Fruit fly (Drosophila melanogaster) whole organism, embryonic: ENCODE measurements around the gene CG13021.

Experiments
- Atf3 ChIP-seq: fragments of 200-800 bp; sonication (Bioruptor generic); optimal IDR thresholded peaks from 3 replicates; lab custom pipeline; 2016; ENCODE audit warnings: missing biosample characterization, missing genetic modification characterization
- Bteb2 ChIP-seq: fragments of 200-800 bp; sonication (Bioruptor generic); optimal IDR thresholded peaks from 2 replicates; lab custom pipeline; 2016; ENCODE audit warnings: missing biosample characterization, missing genetic modification characterization
- C15 ChIP-seq: fragments of 200-800 bp; sonication (Bioruptor generic); IDR thresholded peaks from 3 replicates; pipeline ENCODE4 v1.3.6; 2022; ENCODE audit warnings: missing biosample characterization, missing genetic modification characterization
- CG10274 ChIP-seq: fragments of 200-800 bp; sonication (Bioruptor generic); optimal IDR thresholded peaks from 3 replicates; lab custom pipeline; 2017; ENCODE audit warnings: missing biosample characterization, mild to moderate bottlenecking, missing genetic modification characterization
- CG10431 ChIP-seq: fragments of 200-800 bp; sonication (Bioruptor generic); optimal IDR thresholded peaks from 3 replicates; lab custom pipeline; 2018; ENCODE audit warnings: missing biosample characterization, mild to moderate bottlenecking, missing genetic modification characterization
- CG12299 ChIP-seq: fragments of 200-800 bp; sonication (Bioruptor generic); optimal IDR thresholded peaks from 2 replicates; lab custom pipeline; 2018; ENCODE audit warnings: missing biosample characterization, mild to moderate bottlenecking, missing genetic modification characterization
- CG12391 ChIP-seq: fragments of 200-800 bp; sonication (Bioruptor generic); optimal IDR thresholded peaks from 3 replicates; lab custom pipeline; 2018; ENCODE audit warnings: missing biosample characterization, mild to moderate bottlenecking, missing genetic modification characterization, moderate library complexity
- CG14710 ChIP-seq: fragments of 200-800 bp; sonication (Bioruptor generic); optimal IDR thresholded peaks from 3 replicates; lab custom pipeline; 2019; ENCODE audit warnings: missing biosample characterization, mild to moderate bottlenecking, missing genetic modification characterization, moderate library complexity
- CG1529 ChIP-seq: fragments of 200-800 bp; sonication (Bioruptor generic); optimal IDR thresholded peaks from 3 replicates; lab custom pipeline; 2018; ENCODE audit warnings: missing biosample characterization, missing genetic modification characterization
- CG1792 ChIP-seq: fragments of 200-800 bp; sonication (Bioruptor generic); optimal IDR thresholded peaks from 2 replicates; lab custom pipeline; 2016; ENCODE audit warnings: missing biosample characterization, missing genetic modification characterization
- CG18476 ChIP-seq: fragments of 200-800 bp; sonication (Bioruptor generic); optimal IDR thresholded peaks from 2 replicates; lab custom pipeline; 2016; ENCODE audit warnings: missing biosample characterization, mild to moderate bottlenecking, missing genetic modification characterization
- CG18764 ChIP-seq: fragments of 200-800 bp; sonication (Bioruptor generic); optimal IDR thresholded peaks from 3 replicates; lab custom pipeline; 2016; ENCODE audit warnings: missing biosample characterization, missing genetic modification characterization
- CG30020 ChIP-seq: fragments of 200-800 bp; optimal IDR thresholded peaks from 2 replicates; lab custom pipeline; 2019; ENCODE audit warnings: missing biosample characterization, mild to moderate bottlenecking, missing genetic modification characterization, moderate library complexity
- CG34224 ChIP-seq: fragments of 200-800 bp; sonication (Bioruptor generic); IDR thresholded peaks from 3 replicates; pipeline ENCODE4 v1.3.6; 2022; ENCODE audit warnings: missing biosample characterization, missing genetic modification characterization; ENCODE audit not compliant: partially characterized antibody
- CG3847 ChIP-seq: fragments of 200-800 bp; sonication (Bioruptor generic); IDR thresholded peaks from 2 replicates; pipeline ENCODE4 v1.3.6; 2022; ENCODE audit warnings: missing biosample characterization, missing genetic modification characterization
- CG6854 ChIP-seq: fragments of 200-800 bp; sonication (Bioruptor generic); optimal IDR thresholded peaks from 3 replicates; lab custom pipeline; 2017; ENCODE audit warnings: missing biosample characterization, mild to moderate bottlenecking, missing genetic modification characterization
- CG7357 ChIP-seq: fragments of 200-800 bp; sonication (Bioruptor generic); IDR thresholded peaks from 3 replicates; pipeline ENCODE4 v1.3.6; 2022; ENCODE audit warnings: missing biosample characterization, missing genetic modification characterization
- CG8089 ChIP-seq: fragments of 200-800 bp; sonication (Bioruptor generic); optimal IDR thresholded peaks from 3 replicates; lab custom pipeline; 2016; ENCODE audit warnings: missing biosample characterization, missing genetic modification characterization
- CG9876 ChIP-seq: fragments of 200-800 bp; sonication (Bioruptor generic); optimal IDR thresholded peaks from 2 replicates; lab custom pipeline; 2016; ENCODE audit warnings: missing biosample characterization, missing genetic modification characterization
- Fer2 ChIP-seq: fragments of 200-800 bp; sonication (Bioruptor generic); optimal IDR thresholded peaks from 2 replicates; lab custom pipeline; 2018; ENCODE audit warnings: missing biosample characterization, mild to moderate bottlenecking, missing genetic modification characterization, moderate library complexity
- HLH4C ChIP-seq: fragments of 200-800 bp; sonication (Bioruptor generic); IDR thresholded peaks from 3 replicates; pipeline ENCODE4 v1.3.6; 2022; ENCODE audit warnings: missing biosample characterization, missing genetic modification characterization; ENCODE audit not compliant: partially characterized antibody
- HmgZ ChIP-seq: fragments of 200-800 bp; sonication (Bioruptor generic); optimal IDR thresholded peaks from 2 replicates; lab custom pipeline; 2018; ENCODE audit warnings: missing biosample characterization, mild to moderate bottlenecking, missing genetic modification characterization
- MBD-R2 ChIP-seq: fragments of 200-800 bp; sonication (Bioruptor generic); IDR thresholded peaks from 2 replicates; pipeline ENCODE4 v1.3.6; 2022; ENCODE audit warnings: missing biosample characterization, missing genetic modification characterization
- NFAT ChIP-seq: fragments of 200-800 bp; sonication (Bioruptor generic); IDR thresholded peaks from 2 replicates; pipeline ENCODE4 v1.3.6; 2022; ENCODE audit warnings: missing biosample characterization, missing genetic modification characterization
- Neu2 ChIP-seq: fragments of 200-800 bp; sonication (Bioruptor generic); optimal IDR thresholded peaks from 3 replicates; lab custom pipeline; 2016; ENCODE audit warnings: missing biosample characterization, missing genetic modification characterization, borderline replicate concordance
- Ravus ChIP-seq: fragments of 200-800 bp; sonication (Bioruptor generic); IDR thresholded peaks from 2 replicates; pipeline ENCODE4 v1.3.6; 2022; ENCODE audit warnings: missing biosample characterization, missing genetic modification characterization
- ap ChIP-seq: fragments of 200-800 bp; sonication (Bioruptor generic); IDR thresholded peaks from 2 replicates; pipeline ENCODE4 v1.3.6; 2022; ENCODE audit warnings: missing biosample characterization, missing genetic modification characterization
- chn ChIP-seq: fragments of 200-800 bp; sonication (Bioruptor generic); optimal IDR thresholded peaks from 2 replicates; lab custom pipeline; 2016; ENCODE audit warnings: missing biosample characterization, missing genetic modification characterization
- ci ChIP-seq: fragments of 200-800 bp; sonication (Bioruptor generic); IDR thresholded peaks from 3 replicates; pipeline ENCODE4 v1.3.6; 2022; ENCODE audit warnings: missing biosample characterization, missing genetic modification characterization
- dimm ChIP-seq: fragments of 200-800 bp; sonication (Bioruptor generic); IDR thresholded peaks from 2 replicates; pipeline ENCODE4 v1.3.6; 2022; ENCODE audit warnings: missing biosample characterization, missing genetic modification characterization
- dysf ChIP-seq: fragments of 200-800 bp; sonication (Bioruptor generic); IDR thresholded peaks from 3 replicates; pipeline ENCODE4 v1.3.6; 2022; ENCODE audit warnings: missing biosample characterization, missing genetic modification characterization
- eve ChIP-seq, 2 experiments: fragments of >200 bp; optimal IDR thresholded peaks; 2 replicates each; lab custom pipeline; 2017; ENCODE audit warnings: missing biosample characterization in 2 of 2, missing genetic modification characterization in 2 of 2
- fru ChIP-seq: fragments of >200 bp; optimal IDR thresholded peaks from 2 replicates; lab custom pipeline; 2017
- grau ChIP-seq: fragments of 200-800 bp; optimal IDR thresholded peaks from 3 replicates; lab custom pipeline; 2019; ENCODE audit warnings: missing biosample characterization, mild to moderate bottlenecking, missing genetic modification characterization, moderate library complexity
- hb ChIP-seq: fragments of 200-800 bp; sonication (Bioruptor generic); IDR thresholded peaks from 3 replicates; pipeline ENCODE4 v1.3.6; 2022; ENCODE audit warnings: missing biosample characterization, missing genetic modification characterization; ENCODE audit not compliant: partially characterized antibody
- inv ChIP-seq: fragments of 200-800 bp; sonication (Bioruptor generic); IDR thresholded peaks from 2 replicates; pipeline ENCODE4 v1.3.6; 2022; ENCODE audit warnings: missing biosample characterization, missing genetic modification characterization; ENCODE audit not compliant: partially characterized antibody
- klu ChIP-seq: fragments of 200-800 bp; sonication (Bioruptor generic); IDR thresholded peaks from 2 replicates; pipeline ENCODE4 v1.3.6; 2022; ENCODE audit warnings: missing biosample characterization, missing genetic modification characterization
- knrl ChIP-seq: fragments of 200-800 bp; sonication (Bioruptor generic); IDR thresholded peaks from 3 replicates; pipeline ENCODE4 v1.3.6; 2022; ENCODE audit warnings: missing biosample characterization, missing genetic modification characterization; ENCODE audit not compliant: partially characterized antibody
- lab ChIP-seq: fragments of 200-800 bp; sonication (Bioruptor generic); optimal IDR thresholded peaks from 3 replicates; lab custom pipeline; 2017; ENCODE audit warnings: missing biosample characterization, missing genetic modification characterization, mild to moderate bottlenecking, moderate library complexity, missing genetic modification reagents
- pzg ChIP-seq: fragments of 200-800 bp; sonication (Bioruptor generic); optimal IDR thresholded peaks from 3 replicates; lab custom pipeline; 2018; ENCODE audit warnings: missing biosample characterization, mild to moderate bottlenecking, missing genetic modification characterization, moderate library complexity
- ranshi ChIP-seq: fragments of 200-800 bp; sonication (Bioruptor generic); IDR thresholded peaks from 2 replicates; pipeline ENCODE4 v1.3.6; 2022; ENCODE audit warnings: missing biosample characterization, missing genetic modification characterization
- ro ChIP-seq: fragments of 200-800 bp; sonication (Bioruptor generic); IDR thresholded peaks from 2 replicates; pipeline ENCODE4 v1.3.6; 2022; ENCODE audit warnings: missing biosample characterization, missing genetic modification characterization
- salm ChIP-seq: fragments of 200-800 bp; sonication (Bioruptor generic); optimal IDR thresholded peaks from 2 replicates; lab custom pipeline; 2018; ENCODE audit warnings: missing biosample characterization, mild to moderate bottlenecking, missing genetic modification characterization
- scrt ChIP-seq: fragments of 200-800 bp; sonication (Bioruptor generic); optimal IDR thresholded peaks from 2 replicates; lab custom pipeline; 2018; ENCODE audit warnings: missing biosample characterization, mild to moderate bottlenecking, missing genetic modification characterization, moderate library complexity
- slou ChIP-seq: fragments of 200-800 bp; sonication (Bioruptor generic); optimal IDR thresholded peaks from 3 replicates; lab custom pipeline; 2016; ENCODE audit warnings: missing biosample characterization, missing genetic modification characterization
- sob ChIP-seq: fragments of 200-800 bp; sonication (Bioruptor generic); IDR thresholded peaks from 2 replicates; pipeline ENCODE4 v1.3.6; 2022; ENCODE audit warnings: missing biosample characterization, missing genetic modification characterization
- tna ChIP-seq: fragments of 200-800 bp; sonication (Bioruptor generic); IDR thresholded peaks from 2 replicates; pipeline ENCODE4 v1.3.6; 2022; ENCODE audit warnings: missing biosample characterization, missing genetic modification characterization; ENCODE audit not compliant: partially characterized antibody
- tup ChIP-seq: fragments of 200-800 bp; sonication (Bioruptor generic); optimal IDR thresholded peaks from 2 replicates; lab custom pipeline; 2016; ENCODE audit warnings: missing biosample characterization, mild to moderate bottlenecking, missing genetic modification characterization, moderate library complexity
- z ChIP-seq: fragments of 200-800 bp; sonication (Bioruptor generic); IDR thresholded peaks from 3 replicates; pipeline ENCODE4 v1.3.6; 2022; ENCODE audit warnings: missing biosample characterization, missing genetic modification characterization

Gene CG13021

dm6 chrX:3482119-3483014, 31.7 kb upstream of the CG13021 start, which contains the start of the genes CG10804 and CG10802 (continued):
- TF ChIP-seq tna (GFP tag; lab: Robert Waterston, UW) (peak; percentile 12; the same call in 1 of the 2 replicates), CG8089 (GFP tag; lab: Kevin White, UChicago) (peak; percentile 67), slou (GFP tag; lab: Kevin White, UChicago) (peak; percentile 32), CG12391 (tag; lab: Kevin White, UChicago) (peak; percentile 85), CG6854 (GFP tag; lab: Kevin White, UChicago) (no peak), z (GFP tag; lab: Robert Waterston, UW) (0 out of 3 replicates have a peak, but pooled peaks have one; percentile 38), chn (peak; percentile 83), CG10431 (GFP tag; lab: Kevin White, UChicago) (no peak), ap (GFP tag; lab: Robert Waterston, UW) (0 out of 2 replicates have a peak, but pooled peaks have one; percentile 21), CG18476 (GFP tag; lab: Kevin White, UChicago) (peak; percentile 49), ranshi (GFP tag; lab: Robert Waterston, UW) (peak; percentile 81; the same call in 1 of the 2 replicates), CG1792 (GFP tag; lab: Kevin White, UChicago) (peak; percentile 69), sob (GFP tag; lab: Robert Waterston, UW) (peak; percentile 89), CG9876 (GFP tag; lab: Kevin White, UChicago) (peak; percentile 58), eve (GFP tag; optimal IDR thresholded peaks at IDR 0.05; lab: Kevin White, UChicago) (no peak), tup (peak; percentile 53), dimm (GFP tag; lab: Robert Waterston, UW) (no peak), scrt (GFP tag; lab: Kevin White, UChicago) (no peak), CG3847 (peak; percentile 79), Bteb2 (peak; percentile 70), dysf (GFP tag; lab: Robert Waterston, UW) (peak; percentile 89), CG18764 (peak; percentile 70), grau (tag; lab: Kevin White, UChicago) (peak; percentile 75), Ravus (GFP tag; lab: Robert Waterston, UW) (no peak), klu (peak; percentile 82), CG14710 (peak; percentile 73), MBD-R2 (peak; percentile 84), CG10274 (GFP tag; lab: Kevin White, UChicago) (peak; percentile 9), ci (GFP tag; lab: Robert Waterston, UW) (peak; percentile 55), NFAT (GFP tag; lab: Robert Waterston, UW) (peak; percentile 77), HLH4C (GFP tag; lab: Robert Waterston, UW) (peak; percentile 73), inv (peak; percentile 67), Fer2 (peak; percentile 27), hb (no peak), C15 (GFP tag; lab: Robert Waterston, UW) (no peak), HmgZ (tag; lab: Kevin White, UChicago) (peak; percentile 80), CG1529 (GFP tag; lab: Kevin White, UChicago) (peak; percentile 7), CG12299 (tag; lab: Kevin White, UChicago) (no peak), CG34224 (GFP tag; lab: Robert Waterston, UW) (peak; percentile 26; the same call in 1 of the 3 replicates), knrl (GFP tag; lab: Robert Waterston, UW) (peak; percentile 82), ro (GFP tag; lab: Robert Waterston, UW) (peak; percentile 58), salm (tag; lab: Kevin White, UChicago) (no peak), Atf3 (GFP tag; lab: Kevin White, UChicago) (peak; percentile 55), pzg (GFP tag; lab: Kevin White, UChicago) (peak; percentile 63), Neu2 (GFP tag; lab: Kevin White, UChicago) (no peak), lab (GFP tag; lab: Kevin White, UChicago) (peak; percentile 79), fru (lab: Kevin White, UChicago) (no peak), CG30020 (tag; lab: Kevin White, UChicago) (peak; percentile 52), CG7357 (GFP tag; lab: Robert Waterston, UW) (peak; percentile 60; the same call in 1 of the 3 replicates)
